Worm (Caenorhabditis elegans): ENCODE data around the gene prp-19.

Gene prp-19

DNA sequence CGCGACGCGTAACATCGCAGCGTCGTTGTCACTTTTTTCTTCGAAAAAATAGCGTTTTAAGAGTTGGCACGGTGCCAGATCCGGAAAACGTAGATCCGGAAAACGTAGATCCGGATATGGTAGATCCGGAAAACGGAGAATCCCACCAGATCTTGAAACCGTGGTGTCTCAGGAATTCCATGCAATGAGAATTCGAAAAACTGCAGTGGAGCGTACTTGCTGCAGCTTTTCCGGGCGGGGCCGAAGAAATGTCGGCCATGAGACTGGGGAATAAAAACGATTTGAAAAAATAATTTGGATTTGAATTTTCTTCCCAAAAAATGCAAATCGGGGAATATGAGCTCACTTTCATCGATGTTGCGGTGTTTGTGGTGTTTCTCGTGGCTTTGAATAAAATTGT is 625 bp upstream of the prp-19 start, which contains the start of gene K10D2.5:
K10D2.5 (plus strand) TSS at position 251 of the 400 bp plus-strand sequence.
- TF ChIP-seq ztf-4 (tag; optimal IDR thresholded peaks at IDR 0.05) = peak; percentile 71
- TF ChIP-seq zag-1 (tag; optimal IDR thresholded peaks at IDR 0.05) = peak; percentile 77
- TF ChIP-seq nhr-21 (tag; optimal IDR thresholded peaks at IDR 0.05) = peak; percentile 72
- 0 out of 2 replicates have a peak, but pooled peaks have one; percentile 89 for TF ChIP-seq ztf-1 (GFP tag; conservative IDR thresholded peaks at IDR 0.05)
- no peak for TF ChIP-seq nhr-77 (tag; optimal IDR thresholded peaks at IDR 0.05)
- TF ChIP-seq nhr-23 (tag; optimal IDR thresholded peaks at IDR 0.05) = no peak
- TF ChIP-seq lin-11 (tag; optimal IDR thresholded peaks at IDR 0.05) = peak; percentile 83
- TF ChIP-seq R02D3.7 (tag; optimal IDR thresholded peaks at IDR 0.05) = no peak
- peak; percentile 55 for TF ChIP-seq nhr-10 (tag; optimal IDR thresholded peaks at IDR 0.05)
- peak; percentile 72 for TF ChIP-seq egl-27 (tag; optimal IDR thresholded peaks at IDR 0.05)
- TF ChIP-seq mdl-1 (tag; optimal IDR thresholded peaks at IDR 0.05) = peak in 1 of 2 experiments; percentile 22
- TF ChIP-seq peb-1 (tag; optimal IDR thresholded peaks at IDR 0.05) = no peak
- TF ChIP-seq unc-55 (GFP tag; optimal IDR thresholded peaks at IDR 0.05) = peak; percentile 97
- TF ChIP-seq crh-2 (tag; optimal IDR thresholded peaks at IDR 0.05) = peak; percentile 89
- TF ChIP-seq C34F6.9 (tag; optimal IDR thresholded peaks at IDR 0.05) = peak; percentile 94
- no peak for TF ChIP-seq nhr-237 (tag; optimal IDR thresholded peaks at IDR 0.05)
- TF ChIP-seq lsy-2 (tag; optimal IDR thresholded peaks at IDR 0.05) = peak; percentile 84 to 90
- TF ChIP-seq mbf-1 (tag; optimal IDR thresholded peaks at IDR 0.05) = no peak
- no peak for TF ChIP-seq unc-39 (tag; optimal IDR thresholded peaks at IDR 0.05)
- TF ChIP-seq mab-5 (tag; optimal IDR thresholded peaks at IDR 0.05) = peak; percentile 89
- no peak for TF ChIP-seq dmd-4 (tag; optimal IDR thresholded peaks at IDR 0.05)
- peak; percentile 96 for TF ChIP-seq sma-9 (GFP tag; optimal IDR thresholded peaks at IDR 0.05)
- no peak for TF ChIP-seq sma-9 (tag; optimal IDR thresholded peaks at IDR 0.05)
- TF ChIP-seq nhr-6 (tag; optimal IDR thresholded peaks at IDR 0.05) = peak; percentile 74
- TF ChIP-seq lin-13 (GFP tag; optimal IDR thresholded peaks at IDR 0.05) = peak; percentile 94
- TF ChIP-seq ceh-16 (tag; optimal IDR thresholded peaks at IDR 0.05) = peak; percentile 33
- TF ChIP-seq skn-1 (tag; optimal IDR thresholded peaks at IDR 0.05) = peak; percentile 64
- no peak for TF ChIP-seq elt-3 (tag; optimal IDR thresholded peaks at IDR 0.05)
- peak; percentile 44 for TF ChIP-seq sem-4 (tag; optimal IDR thresholded peaks at IDR 0.05)
- peak; percentile 77 for TF ChIP-seq fos-1 (tag; optimal IDR thresholded peaks at IDR 0.05)
- TF ChIP-seq ama-1 (optimal IDR thresholded peaks at IDR 0.05) = no peak
- TF ChIP-seq Y55F3AM.14 (GFP tag; optimal IDR thresholded peaks at IDR 0.05) = peak; percentile 74
- peak; percentile 89 for TF ChIP-seq nhr-129 (tag; optimal IDR thresholded peaks at IDR 0.05)
- peak; percentile 95 for TF ChIP-seq sma-3 (GFP tag; optimal IDR thresholded peaks at IDR 0.05)
- TF ChIP-seq ZK546.5 (tag; optimal IDR thresholded peaks at IDR 0.05) = no peak
- TF ChIP-seq unc-62 (GFP tag; optimal IDR thresholded peaks at IDR 0.05) = no peak
- TF ChIP-seq nhr-25 (tag; optimal IDR thresholded peaks at IDR 0.05) = peak; percentile 87
- TF ChIP-seq alr-1 (tag; optimal IDR thresholded peaks at IDR 0.05) = no peak
- TF ChIP-seq F13H6.1 (tag; optimal IDR thresholded peaks at IDR 0.05) = peak; percentile 88
- TF ChIP-seq aly-2 (tag; optimal IDR thresholded peaks at IDR 0.05) = no peak
- TF ChIP-seq snpc-4 (tag; optimal IDR thresholded peaks at IDR 0.05) = peak; percentile 74
- TF ChIP-seq ceh-82 (tag; optimal IDR thresholded peaks at IDR 0.05) = peak; percentile 74
- TF ChIP-seq gmeb-1 (tag; optimal IDR thresholded peaks at IDR 0.05) = peak; percentile 89
- no peak for TF ChIP-seq lin-39 (tag; optimal IDR thresholded peaks at IDR 0.05)
- no peak for TF ChIP-seq nhr-12 (tag; optimal IDR thresholded peaks at IDR 0.05)
- TF ChIP-seq elt-1 (tag; optimal IDR thresholded peaks at IDR 0.05) = no peak
- no peak for TF ChIP-seq ztf-11 (tag; optimal IDR thresholded peaks at IDR 0.05)
- no peak for TF ChIP-seq nhr-11 (tag; optimal IDR thresholded peaks at IDR 0.05)
- TF ChIP-seq blmp-1 (tag; optimal IDR thresholded peaks at IDR 0.05; ENCODE audit: insufficient read depth) = peak; percentile 27

All from whole organism, L2 larva.